Worm (Caenorhabditis elegans): ENCODE measurements around the gene F08F1.3.

Gene F08F1.3

ce11 chrX:8404308-8405085 is 24.1 kb upstream of the F08F1.3 start (continued):
- TF ChIP-seq ztf-6 (GFP tag; IDR thresholded peaks at IDR 0.05) = peak; percentile 86
- TF ChIP-seq B0035.1 (tag; optimal IDR thresholded peaks at IDR 0.05) = peak; percentile 86
- TF ChIP-seq snpc-4 (GFP tag; optimal IDR thresholded peaks at IDR 0.05) = peak; percentile 68
- peak in 3 of 4 experiments; percentile 52 to 83 (median 71) for TF ChIP-seq snpc-4 (tag; optimal IDR thresholded peaks at IDR 0.05)
- no peak for TF ChIP-seq nfya-2 (GFP tag; IDR thresholded peaks at IDR 0.05)
- peak; percentile 98 for TF ChIP-seq die-1 (tag; optimal IDR thresholded peaks at IDR 0.05)
- peak; percentile 89 for TF ChIP-seq let-526 (GFP tag; IDR thresholded peaks at IDR 0.05)
- peak; percentile 82; the same call in 1 of the 2 replicates for TF ChIP-seq aptf-2 (GFP tag; conservative IDR thresholded peaks at IDR 0.05)
- TF ChIP-seq F39B2.1 (GFP tag; IDR thresholded peaks at IDR 0.05) = no peak
- TF ChIP-seq rpc-1 (optimal IDR thresholded peaks at IDR 0.05) = peak; percentile 98
- TF ChIP-seq rpc-1 (tag; optimal IDR thresholded peaks at IDR 0.05) = peak; percentile 94
- TF ChIP-seq zfh-2 (GFP tag; conservative IDR thresholded peaks at IDR 0.05) = peak; percentile 93
- TF ChIP-seq mxl-1 (tag; optimal IDR thresholded peaks at IDR 0.05) = peak; percentile 94
- peak; percentile 70 for TF ChIP-seq F57C9.4 (tag; optimal IDR thresholded peaks at IDR 0.05)
- peak; percentile 51 for TF ChIP-seq unc-130 (GFP tag; optimal IDR thresholded peaks at IDR 0.05)
- peak; percentile 58; the same call in 1 of the 2 replicates for TF ChIP-seq Y67H2A.10 (GFP tag; conservative IDR thresholded peaks at IDR 0.05)
- TF ChIP-seq athp-1 (tag; optimal IDR thresholded peaks at IDR 0.05) = no peak
- peak; percentile 93 for TF ChIP-seq tbp1 (GFP tag; optimal IDR thresholded peaks at IDR 0.05)
- TF ChIP-seq gei-17 (GFP tag; optimal IDR thresholded peaks at IDR 0.05) = peak; percentile 84
- peak; percentile 90 for TF ChIP-seq hmg-20 (GFP tag; IDR thresholded peaks at IDR 0.05)
- no peak; the same call in 1 of the 2 replicates for TF ChIP-seq mcd-1 (GFP tag; IDR thresholded peaks at IDR 0.05)
- no peak for TF ChIP-seq xnd-1 (tag; optimal IDR thresholded peaks at IDR 0.05)
- no peak for TF ChIP-seq bed-1 (GFP tag; IDR thresholded peaks at IDR 0.05)
- peak; percentile 94 for TF ChIP-seq nfyb-1 (GFP tag; IDR thresholded peaks at IDR 0.05)
- TF ChIP-seq mel-28 (tag; optimal IDR thresholded peaks at IDR 0.05; ENCODE audit: borderline replicate concordance) = peak; percentile 74
- peak; percentile 70; the same call in 1 of the 2 replicates for TF ChIP-seq attf-3 (GFP tag; conservative IDR thresholded peaks at IDR 0.05)
- peak; percentile 98 for TF ChIP-seq lin-26 (GFP tag; IDR thresholded peaks at IDR 0.05)
- TF ChIP-seq madf-3 (GFP tag; IDR thresholded peaks at IDR 0.05) = peak; percentile 82
- peak; percentile 90 for TF ChIP-seq madf-10 (tag; optimal IDR thresholded peaks at IDR 0.05)
- peak; percentile 99 for TF ChIP-seq B0261.1 (tag; optimal IDR thresholded peaks at IDR 0.05)
- TF ChIP-seq rec-8 (tag; optimal IDR thresholded peaks at IDR 0.05) = peak; percentile 86 to 87
- peak; percentile 84 for TF ChIP-seq K11D2.4 (GFP tag; IDR thresholded peaks at IDR 0.05)
- 0 out of 2 replicates have a peak, but pooled peaks have one; percentile 38 for TF ChIP-seq B0019.2 (GFP tag; conservative IDR thresholded peaks at IDR 0.05)
- peak; percentile 46 for TF ChIP-seq madf-8 (GFP tag; conservative IDR thresholded peaks at IDR 0.05)
- TF ChIP-seq Y53G8AR.9 (GFP tag; conservative IDR thresholded peaks at IDR 0.05) = peak; percentile 86
- TF ChIP-seq Y79H2A.3 (GFP tag; conservative IDR thresholded peaks at IDR 0.05) = 0 out of 2 replicates have a peak, but pooled peaks have one; percentile 17
- TF ChIP-seq ekl-4 (GFP tag; IDR thresholded peaks at IDR 0.05) = peak; percentile 90
- peak; percentile 52; the same call in 1 of the 2 replicates for TF ChIP-seq Y95B8A.8 (GFP tag; IDR thresholded peaks at IDR 0.05)
- peak; percentile 91 for TF ChIP-seq dpff-1 (tag; optimal IDR thresholded peaks at IDR 0.05)
- TF ChIP-seq atf-7 (tag; optimal IDR thresholded peaks at IDR 0.05) = peak; percentile 88
- peak; percentile 83 for TF ChIP-seq snpc-1.3 (tag; optimal IDR thresholded peaks at IDR 0.05; ENCODE audit: insufficient read depth)
- TF ChIP-seq K12H6.12 (tag; optimal IDR thresholded peaks at IDR 0.05) = peak; percentile 91
- TF ChIP-seq snpc-3.4 (tag; optimal IDR thresholded peaks at IDR 0.05) = peak; percentile 76
- peak; percentile 94 for TF ChIP-seq dox-1 (GFP tag; IDR thresholded peaks at IDR 0.05)
- TF ChIP-seq ztf-22 (GFP tag; optimal IDR thresholded peaks at IDR 0.05) = peak; percentile 87
- TF ChIP-seq F10E7.11 (tag; optimal IDR thresholded peaks at IDR 0.05) = peak; percentile 74
